Worm (Caenorhabditis elegans) whole organism, L3 larva: ENCODE data around the gene pat-6.

Experiments
- R02D3.7 ChIP-seq: fragments of 150-350 bp; optimal IDR thresholded peaks from 2 replicates; lab custom pipeline; 2014; ENCODE audit warnings: missing biosample characterization, missing genetic modification characterization
- egl-27 ChIP-seq: sonication (generic microtip); optimal IDR thresholded peaks from 4 replicates; lab custom pipeline; 2017; ENCODE audit warnings: missing biosample characterization, missing genetic modification reagents, missing genetic modification characterization
- jun-1 ChIP-seq: fragments of 150-350 bp; optimal IDR thresholded peaks from 2 replicates; lab custom pipeline; 2014; ENCODE audit warnings: missing biosample characterization, missing genetic modification reagents, missing genetic modification characterization
- lin-39 ChIP-seq: fragments of 150-350 bp; optimal IDR thresholded peaks from 2 replicates; lab custom pipeline; 2018; ENCODE audit warnings: missing biosample characterization, missing genetic modification reagents, missing genetic modification characterization
- nhr-12 ChIP-seq: fragments of 150-350 bp; optimal IDR thresholded peaks from 2 replicates; lab custom pipeline; 2014; ENCODE audit warnings: missing biosample characterization, missing genetic modification characterization
- nhr-76 ChIP-seq: fragments of 150-350 bp; sonication (generic microtip); optimal IDR thresholded peaks from 5 replicates; lab custom pipeline; 2014; ENCODE audit warnings: missing biosample characterization, missing genetic modification characterization
- pha-4 ChIP-seq: fragments of 150-350 bp; optimal IDR thresholded peaks from 2 replicates; lab custom pipeline; 2014; ENCODE audit warnings: missing biosample characterization, missing genetic modification reagents, missing genetic modification characterization
- snpc-4 ChIP-seq: fragments of 150-350 bp; optimal IDR thresholded peaks from 2 replicates; lab custom pipeline; 2014; ENCODE audit warnings: missing biosample characterization, missing genetic modification characterization

ce11 chrIV:294737-295136, 30.7 kb upstream of the pat-6 start:
- no peak for TF ChIP-seq nhr-12 (tag; lab: Kevin White, UChicago)
- peak; percentile 38 for TF ChIP-seq jun-1 (tag; lab: Kevin White, UChicago)
- TF ChIP-seq pha-4 (tag; lab: Kevin White, UChicago), result peak; percentile 15
- TF ChIP-seq R02D3.7 (tag; lab: Kevin White, UChicago), result no peak
- no peak for TF ChIP-seq nhr-76 (tag; lab: Kevin White, UChicago)
- TF ChIP-seq lin-39 (tag; lab: Kevin White, UChicago), result no peak
- no peak for TF ChIP-seq egl-27
- no peak for TF ChIP-seq snpc-4 (tag; lab: Kevin White, UChicago)
